Fruit fly (Drosophila melanogaster): ENCODE measurements around the gene Pif1A.

Pif1A gene

DNA sequence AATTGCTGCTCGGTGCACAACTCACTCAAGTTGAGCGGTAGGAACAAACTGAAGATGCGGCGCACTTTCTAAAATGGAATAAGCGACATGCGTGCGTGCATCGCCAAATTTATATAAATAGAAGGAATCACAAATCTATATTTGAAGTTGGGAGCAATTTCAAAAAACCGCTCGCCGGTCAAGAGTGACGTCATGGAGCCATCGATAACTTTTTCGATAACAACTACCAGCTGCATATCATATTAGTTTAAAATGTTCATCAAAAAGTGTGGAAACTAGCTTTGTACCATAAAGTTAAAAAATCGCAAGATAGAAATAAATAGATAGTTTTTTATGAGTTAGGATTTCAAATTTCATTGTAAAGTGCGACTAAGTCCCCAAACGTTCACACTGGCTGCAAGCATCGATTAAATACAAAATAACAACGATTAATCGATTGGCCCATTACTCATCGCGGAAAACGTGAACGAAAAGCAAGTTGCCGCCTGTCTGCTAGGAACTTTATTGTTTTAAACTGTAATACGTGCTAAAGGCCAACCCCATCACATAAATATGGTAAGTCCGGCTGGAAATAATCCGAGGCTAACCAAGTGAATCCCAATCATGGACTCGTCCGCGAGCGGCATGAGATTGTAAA is at the start of gene Pif1A, which contains the start of the genes Pif1B and CCT7:
Gene Pif1A (minus strand): TSS at position 51 of the 637 bp plus-strand sequence.
Gene Pif1B (minus strand): TSS at position 51 of the 637 bp plus-strand sequence.
Gene CCT7 (plus strand): TSS at position 439 of the 637 bp plus-strand sequence.
- no peak for TF ChIP-seq toe (GFP tag; optimal IDR thresholded peaks at IDR 0.05)
- TF ChIP-seq bab1 (GFP tag; optimal IDR thresholded peaks at IDR 0.05) = peak; percentile 48
- TF ChIP-seq Crg-1 (GFP tag; optimal IDR thresholded peaks at IDR 0.05) = peak; percentile 18
- TF ChIP-seq Hr96 (GFP tag; optimal IDR thresholded peaks at IDR 0.05) = no peak
- no peak for TF ChIP-seq CG5204 (GFP tag; optimal IDR thresholded peaks at IDR 0.05)
- TF ChIP-seq kay (GFP tag; ENCODE audit: borderline replicate concordance) = peak; percentile 99
- TF ChIP-seq Clk (GFP tag; optimal IDR thresholded peaks at IDR 0.05) = no peak
- TF ChIP-seq CG14711 (tag; optimal IDR thresholded peaks at IDR 0.05) = no peak
- no peak for TF ChIP-seq CG33017 (tag; optimal IDR thresholded peaks at IDR 0.05)
- no peak for TF ChIP-seq CG7045 (GFP tag; optimal IDR thresholded peaks at IDR 0.05)
- peak; percentile 18 for TF ChIP-seq CG11617 (GFP tag; optimal IDR thresholded peaks at IDR 0.05)
- TF ChIP-seq CG1620 (GFP tag; optimal IDR thresholded peaks at IDR 0.05) = no peak
- TF ChIP-seq cic (GFP tag; optimal IDR thresholded peaks at IDR 0.05) = no peak
- TF ChIP-seq CG7101 (tag; optimal IDR thresholded peaks at IDR 0.05) = no peak
- TF ChIP-seq tj (GFP tag; optimal IDR thresholded peaks at IDR 0.05) = peak; percentile 5
- no peak for TF ChIP-seq ovo (GFP tag; optimal IDR thresholded peaks at IDR 0.05)
- TF ChIP-seq pad (GFP tag; optimal IDR thresholded peaks at IDR 0.05) = peak; percentile 11
- TF ChIP-seq Mnt (GFP tag; optimal IDR thresholded peaks at IDR 0.05) = peak; percentile 81
- TF ChIP-seq cnc (optimal IDR thresholded peaks at IDR 0.05) = no peak
- TF ChIP-seq CG12768 (GFP tag; optimal IDR thresholded peaks at IDR 0.05) = no peak

DNA sequence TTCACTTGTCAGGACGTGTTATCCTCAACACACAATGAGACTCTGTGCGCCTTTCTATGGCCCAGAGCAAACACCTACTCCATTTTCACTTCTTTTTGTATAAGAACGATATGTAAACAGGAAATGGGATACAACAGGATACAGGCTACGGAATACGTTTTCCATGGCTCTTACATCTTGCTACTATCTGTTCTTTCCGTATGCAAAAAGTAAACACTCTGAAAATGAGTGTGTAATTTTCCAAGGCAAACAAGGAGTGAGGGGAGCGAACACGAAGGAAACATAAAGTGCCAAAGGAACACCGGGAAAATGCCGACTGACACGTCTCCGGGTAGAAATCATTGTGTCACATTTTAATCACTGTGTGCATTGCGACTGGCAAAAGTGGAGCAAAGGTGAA is 49.6 kb upstream of the Pif1A start:
- TF ChIP-seq Clk (GFP tag; optimal IDR thresholded peaks at IDR 0.05) (no peak), CG5204 (GFP tag; optimal IDR thresholded peaks at IDR 0.05) (no peak), CG1620 (GFP tag; optimal IDR thresholded peaks at IDR 0.05) (no peak), cnc (optimal IDR thresholded peaks at IDR 0.05) (no peak), tj (GFP tag; optimal IDR thresholded peaks at IDR 0.05) (no peak)

DNA sequence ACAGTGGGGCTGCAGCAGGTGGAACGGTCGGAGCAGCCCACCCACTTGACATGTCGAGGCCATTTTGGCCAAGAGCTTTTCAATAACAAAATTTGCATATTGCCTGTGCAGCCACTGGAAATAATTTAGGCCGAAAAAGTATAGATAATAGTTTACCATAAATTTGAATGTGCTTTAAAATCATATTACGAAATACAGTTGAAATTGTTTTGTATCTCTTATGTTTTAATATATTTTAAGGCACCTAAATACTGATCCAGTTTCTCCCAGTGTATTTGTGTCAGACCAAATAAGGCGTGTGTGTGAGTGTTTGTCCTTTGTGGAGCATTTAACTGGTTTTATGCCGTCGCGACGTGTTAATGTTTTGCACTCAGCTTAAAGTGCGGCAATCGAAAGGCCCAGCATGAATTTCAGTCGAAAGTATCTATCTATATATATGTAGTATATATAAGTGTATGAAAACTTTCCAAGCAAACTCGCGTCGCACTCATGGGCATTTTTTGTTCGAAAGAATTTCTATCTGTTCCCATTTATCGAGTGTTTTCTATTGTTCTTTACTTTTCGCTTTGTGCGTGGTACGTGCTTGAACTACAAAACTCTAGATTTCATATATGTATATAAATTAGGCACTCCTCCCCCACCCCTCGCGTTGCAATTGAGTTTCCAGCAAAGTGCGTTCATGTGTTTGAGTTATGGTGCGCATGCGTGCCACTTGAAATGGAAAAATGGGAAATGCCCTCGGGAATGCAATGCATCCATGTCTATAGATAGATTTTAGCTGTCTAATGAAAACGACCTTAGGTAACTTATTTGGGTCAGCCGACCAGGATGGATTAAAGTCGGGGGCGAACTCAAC is 48.6 kb upstream of the Pif1A start:
- no peak for TF ChIP-seq ovo (GFP tag; optimal IDR thresholded peaks at IDR 0.05)

DNA sequence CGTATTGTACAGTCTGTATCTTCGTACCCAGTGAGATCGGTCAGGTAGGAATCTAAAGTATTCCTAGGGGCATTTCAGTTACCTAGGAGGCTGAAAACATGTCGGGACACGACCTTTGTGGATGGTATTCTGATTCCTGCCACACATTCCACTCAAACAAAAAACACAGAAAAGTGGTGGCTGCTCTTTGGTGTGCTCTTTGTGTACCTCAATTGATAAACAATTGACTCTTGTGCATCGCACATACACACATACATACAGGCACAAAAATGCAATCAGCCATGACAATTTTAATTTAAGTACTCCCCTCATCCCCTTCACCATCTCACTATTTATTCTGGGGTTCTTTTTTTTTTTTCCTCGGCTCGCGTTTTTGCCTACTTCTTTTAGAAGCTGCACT is 47.2 kb upstream of the Pif1A start:
- TF ChIP-seq Crg-1 (GFP tag; optimal IDR thresholded peaks at IDR 0.05) (no peak), tj (GFP tag; optimal IDR thresholded peaks at IDR 0.05) (peak; percentile 4), CG1620 (GFP tag; optimal IDR thresholded peaks at IDR 0.05) (no peak)

DNA sequence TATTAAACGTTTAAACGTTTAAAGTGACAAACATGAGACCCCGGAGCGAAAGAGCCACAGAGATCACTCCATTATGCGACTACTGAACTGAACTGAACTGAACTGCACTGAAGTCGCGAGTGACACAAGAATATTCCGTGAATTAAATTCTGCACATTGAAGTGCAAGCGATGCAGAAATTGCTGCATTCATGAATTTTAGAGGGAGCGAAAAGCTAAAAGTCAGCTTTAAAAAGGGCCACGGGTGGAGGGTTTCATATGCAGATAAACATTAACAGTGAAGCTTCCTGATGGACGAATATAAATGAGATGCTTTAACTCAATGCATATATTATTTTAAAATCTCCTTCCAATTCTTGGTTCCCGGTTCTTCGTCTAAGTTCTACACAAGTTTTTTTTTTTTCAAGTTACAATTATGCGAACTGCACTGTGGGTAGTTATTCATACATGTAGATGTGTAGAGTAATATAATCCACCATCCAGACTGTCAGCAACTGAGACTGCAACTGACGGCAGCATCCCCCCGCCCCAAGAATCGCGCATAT is 46.2 kb upstream of the Pif1A start:
- TF ChIP-seq CG12768 (GFP tag; optimal IDR thresholded peaks at IDR 0.05) (no peak), CG7101 (tag; optimal IDR thresholded peaks at IDR 0.05) (peak; percentile 28), tj (GFP tag; optimal IDR thresholded peaks at IDR 0.05) (peak; percentile 99), CG14711 (tag; optimal IDR thresholded peaks at IDR 0.05) (peak; percentile 45), bab1 (GFP tag; optimal IDR thresholded peaks at IDR 0.05) (peak; percentile 50), pad (GFP tag; optimal IDR thresholded peaks at IDR 0.05) (peak; percentile 37)

DNA sequence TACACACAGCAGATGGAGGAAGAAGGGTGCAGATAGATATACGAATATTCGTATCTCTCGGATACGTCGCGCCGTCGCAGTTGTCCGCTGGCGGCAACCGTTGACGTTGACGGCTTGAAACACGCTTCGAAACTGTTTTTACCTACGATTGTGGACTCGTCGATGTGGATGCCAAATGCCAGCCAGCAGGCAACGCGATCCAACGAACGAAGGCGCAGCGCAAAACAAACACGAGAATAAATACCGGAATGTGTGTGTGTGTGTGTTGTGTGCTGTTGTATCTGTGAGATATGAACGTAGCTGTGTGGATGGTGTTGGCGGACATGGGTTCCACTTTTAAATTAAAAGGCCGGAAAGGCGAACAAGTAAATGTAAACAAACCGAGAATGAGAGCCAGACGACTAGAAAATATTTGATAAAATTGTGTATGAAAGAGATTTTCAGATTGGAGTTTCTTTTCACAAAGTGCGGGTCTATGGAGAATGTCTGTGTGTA is 45.2 kb upstream of the Pif1A start:
- TF ChIP-seq bab1 (GFP tag; optimal IDR thresholded peaks at IDR 0.05) (peak; percentile 8), cic (GFP tag; optimal IDR thresholded peaks at IDR 0.05) (peak; percentile 49), cnc (optimal IDR thresholded peaks at IDR 0.05) (no peak), CG11617 (GFP tag; optimal IDR thresholded peaks at IDR 0.05) (peak; percentile 6), Hr96 (GFP tag; optimal IDR thresholded peaks at IDR 0.05) (peak; percentile 3), Crg-1 (GFP tag; optimal IDR thresholded peaks at IDR 0.05) (no peak), CG5204 (GFP tag; optimal IDR thresholded peaks at IDR 0.05) (no peak), CG33017 (tag; optimal IDR thresholded peaks at IDR 0.05) (peak; percentile 3), kay (GFP tag; ENCODE audit: borderline replicate concordance) (no peak), CG7045 (GFP tag; optimal IDR thresholded peaks at IDR 0.05) (peak; percentile 39), CG7101 (tag; optimal IDR thresholded peaks at IDR 0.05) (peak; percentile 58), Clk (GFP tag; optimal IDR thresholded peaks at IDR 0.05) (no peak), CG12768 (GFP tag; optimal IDR thresholded peaks at IDR 0.05) (peak; percentile 44), ovo (GFP tag; optimal IDR thresholded peaks at IDR 0.05) (peak; percentile 20), Mnt (GFP tag; optimal IDR thresholded peaks at IDR 0.05) (peak; percentile 64), pad (GFP tag; optimal IDR thresholded peaks at IDR 0.05) (peak; percentile 7), CG14711 (tag; optimal IDR thresholded peaks at IDR 0.05) (no peak), toe (GFP tag; optimal IDR thresholded peaks at IDR 0.05) (no peak), CG1620 (GFP tag; optimal IDR thresholded peaks at IDR 0.05) (peak; percentile 16), tj (GFP tag; optimal IDR thresholded peaks at IDR 0.05) (peak; percentile 58)

Measured in whole organism, adult.